Worm (Caenorhabditis elegans): ENCODE data around the gene tmem-24.

The tmem-24 gene

DNA sequence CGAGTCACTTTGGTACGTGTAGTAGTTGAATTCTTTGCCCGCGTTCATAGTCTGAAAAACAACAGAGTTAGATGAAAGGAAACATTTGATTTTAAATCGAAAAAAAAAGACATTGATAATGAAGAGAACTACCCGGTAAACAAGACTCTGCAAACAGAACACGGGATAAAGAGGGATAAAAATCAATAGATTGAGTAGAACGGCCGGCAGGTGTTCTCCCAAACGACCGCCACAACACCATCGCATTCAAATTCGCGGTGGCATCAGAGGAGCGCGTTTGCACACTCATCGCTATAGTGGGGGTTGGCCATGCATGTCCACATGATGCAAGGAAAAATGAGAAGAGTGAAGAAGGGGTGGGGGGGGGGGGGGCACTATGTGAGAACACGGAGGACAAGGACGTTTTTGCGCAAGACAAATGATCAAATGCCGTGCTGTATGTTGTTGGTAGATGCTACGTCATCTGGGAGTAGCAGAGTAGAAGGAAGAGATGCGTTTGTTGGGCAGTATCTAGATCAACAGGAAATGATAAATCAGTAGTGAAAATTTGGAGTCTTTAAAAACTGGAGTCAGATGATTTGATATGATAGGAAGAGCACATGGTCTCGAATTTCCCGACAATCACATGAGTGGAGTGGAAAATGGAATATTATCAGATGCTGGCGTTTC, 33.9 kb upstream of the tmem-24 start, which contains the start of gene tag-52 (continued):
- peak in 1 of 2 experiments; percentile 48 for TF ChIP-seq lsy-2 (tag; optimal IDR thresholded peaks at IDR 0.05)
- peak; percentile 74 for TF ChIP-seq mxl-3 (GFP tag; optimal IDR thresholded peaks at IDR 0.05)
- peak; percentile 64 for TF ChIP-seq lin-38 (GFP tag; IDR thresholded peaks at IDR 0.05)
- TF ChIP-seq ztf-11 (tag; optimal IDR thresholded peaks at IDR 0.05) = no peak
- TF ChIP-seq ceh-28 (tag; optimal IDR thresholded peaks at IDR 0.05) = no peak
- no peak for TF ChIP-seq zfp-3 (GFP tag; conservative IDR thresholded peaks at IDR 0.05)
- no peak for TF ChIP-seq fos-1 (tag; optimal IDR thresholded peaks at IDR 0.05)
- peak; percentile 84 for TF ChIP-seq nhr-28 (tag; optimal IDR thresholded peaks at IDR 0.05)
- no peak for TF ChIP-seq nhr-42 (GFP tag; IDR thresholded peaks at IDR 0.05)
- TF ChIP-seq Y75B8A.6 (GFP tag; IDR thresholded peaks at IDR 0.05) = no peak
- TF ChIP-seq ces-1 (GFP tag; optimal IDR thresholded peaks at IDR 0.05) = no peak
- peak; percentile 60 for TF ChIP-seq mep-1 (tag; optimal IDR thresholded peaks at IDR 0.05)
- TF ChIP-seq cey-2 (tag; optimal IDR thresholded peaks at IDR 0.05; ENCODE audit: borderline replicate concordance, insufficient read depth) = no peak
- peak in 1 of 2 experiments; percentile 32 for TF ChIP-seq mdl-1 (tag; optimal IDR thresholded peaks at IDR 0.05)
- no peak for TF ChIP-seq F26F4.8 (GFP tag; conservative IDR thresholded peaks at IDR 0.05)
- TF ChIP-seq hlh-30 (tag; optimal IDR thresholded peaks at IDR 0.05; ENCODE audit: insufficient read depth) = peak; percentile 81
- no peak for TF ChIP-seq duxl-1 (tag; optimal IDR thresholded peaks at IDR 0.05; ENCODE audit: poor library complexity)
- no peak for TF ChIP-seq zip-11 (GFP tag; IDR thresholded peaks at IDR 0.05)
- TF ChIP-seq aha-1 (tag) = no peak
- no peak for TF ChIP-seq lir-3 (tag; optimal IDR thresholded peaks at IDR 0.05)
- TF ChIP-seq egl-27 (tag; optimal IDR thresholded peaks at IDR 0.05) = no peak
- TF ChIP-seq hlh-11 (tag; optimal IDR thresholded peaks at IDR 0.05) = peak; percentile 83
- TF ChIP-seq dmd-6 (GFP tag; IDR thresholded peaks at IDR 0.05) = peak; percentile 47; the same call in 1 of the 2 replicates
- no peak for TF ChIP-seq D1046.2 (GFP tag; IDR thresholded peaks at IDR 0.05)
- no peak for TF ChIP-seq ZK546.5 (tag; optimal IDR thresholded peaks at IDR 0.05)
- no peak for TF ChIP-seq tra-1 (GFP tag; IDR thresholded peaks at IDR 0.05)
- TF ChIP-seq tag-97 (GFP tag; IDR thresholded peaks at IDR 0.05) = no peak
- no peak for TF ChIP-seq ztf-7 (tag; optimal IDR thresholded peaks at IDR 0.05)
- no peak for TF ChIP-seq gei-8 (GFP tag; optimal IDR thresholded peaks at IDR 0.05)
- no peak for TF ChIP-seq T20F7.1 (GFP tag; optimal IDR thresholded peaks at IDR 0.05)
- TF ChIP-seq dpl-1 (GFP tag; optimal IDR thresholded peaks at IDR 0.05) = peak; percentile 35
- TF ChIP-seq madf-9 (GFP tag; conservative IDR thresholded peaks at IDR 0.05) = no peak
- no peak for TF ChIP-seq ceh-44 (GFP tag; IDR thresholded peaks at IDR 0.05)
- no peak for TF ChIP-seq saeg-2 (GFP tag; IDR thresholded peaks at IDR 0.05)
- TF ChIP-seq ceh-82 (tag; optimal IDR thresholded peaks at IDR 0.05) = no peak
- no peak for TF ChIP-seq daf-19 (GFP tag; conservative IDR thresholded peaks at IDR 0.05)
- TF ChIP-seq lin-39 (tag; optimal IDR thresholded peaks at IDR 0.05) = no peak
- no peak for TF ChIP-seq unc-39 (tag; optimal IDR thresholded peaks at IDR 0.05)
- peak in 1 of 2 experiments; percentile 32 for TF ChIP-seq hif-1 (tag; optimal IDR thresholded peaks at IDR 0.05)
- TF ChIP-seq spr-1 (tag; optimal IDR thresholded peaks at IDR 0.05) = no peak
- TF ChIP-seq nhr-111 (GFP tag; optimal IDR thresholded peaks at IDR 0.05) = no peak
- no peak for TF ChIP-seq Y48G9A.11 (GFP tag; IDR thresholded peaks at IDR 0.05)
- TF ChIP-seq ctbp-1 (GFP tag; IDR thresholded peaks at IDR 0.05) = no peak
- peak; percentile 9 for TF ChIP-seq pqm-1 (tag; optimal IDR thresholded peaks at IDR 0.05)
- TF ChIP-seq dve-1 (tag; optimal IDR thresholded peaks at IDR 0.05; ENCODE audit: insufficient read depth) = peak; percentile 51
- TF ChIP-seq unc-130 (GFP tag; optimal IDR thresholded peaks at IDR 0.05) = no peak
- TF ChIP-seq ama-1 (optimal IDR thresholded peaks at IDR 0.05) = no peak
- no peak for TF ChIP-seq daf-8 (GFP tag; IDR thresholded peaks at IDR 0.05)
- TF ChIP-seq nhr-48 (tag; optimal IDR thresholded peaks at IDR 0.05) = no peak
- TF ChIP-seq lin-1 (GFP tag; IDR thresholded peaks at IDR 0.05) = no peak
- no peak for TF ChIP-seq spr-3 (GFP tag; optimal IDR thresholded peaks at IDR 0.05)
